Fruit fly (Drosophila melanogaster) whole organism, embryonic: ENCODE results near the gene Gip.
A peak's percentile ranks its signal among the peaks of the same experiment; 100 is the strongest.

ENCODE experiments used
- Bteb2 ChIP-seq: fragments of 200-800 bp; sonication (Bioruptor generic); optimal IDR thresholded peaks from 2 replicates; lab custom pipeline; 2016; ENCODE audit warnings: missing biosample characterization, missing genetic modification characterization
- C15 ChIP-seq: fragments of 200-800 bp; sonication (Bioruptor generic); IDR thresholded peaks from 3 replicates; pipeline ENCODE4 v1.3.6; 2022; ENCODE audit warnings: missing biosample characterization, missing genetic modification characterization
- CG11456 ChIP-seq: fragments of 200-800 bp; sonication (Bioruptor generic); IDR thresholded peaks from 3 replicates; pipeline ENCODE4 v1.3.6; 2022; ENCODE audit warnings: missing biosample characterization, missing genetic modification characterization
- CG13296 ChIP-seq: fragments of 200-800 bp; sonication (Bioruptor generic); optimal IDR thresholded peaks from 3 replicates; lab custom pipeline; 2018; ENCODE audit warnings: missing biosample characterization, mild to moderate bottlenecking, missing genetic modification characterization
- CG14667 ChIP-seq: fragments of 200-800 bp; sonication (Bioruptor generic); IDR thresholded peaks from 2 replicates; pipeline ENCODE4 v1.3.6; 2022; ENCODE audit warnings: missing biosample characterization, missing genetic modification characterization
- CG15601 ChIP-seq: fragments of 200-800 bp; sonication (Bioruptor generic); optimal IDR thresholded peaks from 3 replicates; lab custom pipeline; 2019; ENCODE audit warnings: missing biosample characterization, mild to moderate bottlenecking, missing genetic modification characterization, moderate library complexity
- CG16813 ChIP-seq: fragments of 200-800 bp; sonication (Bioruptor generic); IDR thresholded peaks from 3 replicates; pipeline ENCODE4 v1.3.6; 2022; ENCODE audit warnings: missing biosample characterization, missing genetic modification characterization; ENCODE audit not compliant: partially characterized antibody
- CG16815 ChIP-seq: fragments of 200-800 bp; sonication (Bioruptor generic); optimal IDR thresholded peaks from 3 replicates; lab custom pipeline; 2017; ENCODE audit warnings: missing biosample characterization, mild to moderate bottlenecking, missing genetic modification characterization
- CG17361 ChIP-seq: fragments of 200-800 bp; sonication (Bioruptor generic); IDR thresholded peaks from 3 replicates; pipeline ENCODE4 v1.3.6; 2022; ENCODE audit warnings: missing biosample characterization, missing genetic modification characterization
- CG2199 ChIP-seq: fragments of 200-800 bp; sonication (Bioruptor generic); IDR thresholded peaks from 3 replicates; pipeline ENCODE4 v1.3.6; 2022; ENCODE audit warnings: missing biosample characterization, missing genetic modification characterization
- CG32767 ChIP-seq: fragments of 200-800 bp; sonication (Bioruptor generic); IDR thresholded peaks from 2 replicates; pipeline ENCODE4 v1.3.6; 2022; ENCODE audit warnings: missing biosample characterization, missing genetic modification characterization
- CG4282 ChIP-seq: fragments of 200-800 bp; sonication (Bioruptor generic); optimal IDR thresholded peaks from 2 replicates; lab custom pipeline; 2016; ENCODE audit warnings: missing biosample characterization, missing genetic modification characterization
- CG4707 ChIP-seq: fragments of 200-800 bp; sonication (Bioruptor generic); optimal IDR thresholded peaks from 2 replicates; lab custom pipeline; 2018; ENCODE audit warnings: missing biosample characterization, mild to moderate bottlenecking, missing genetic modification characterization, moderate library complexity
- CG5245 ChIP-seq: fragments of 200-800 bp; sonication (Bioruptor generic); optimal IDR thresholded peaks from 3 replicates; lab custom pipeline; 2016; ENCODE audit warnings: missing biosample characterization, missing genetic modification characterization
- CG6175 ChIP-seq: fragments of 200-800 bp; sonication (Bioruptor generic); IDR thresholded peaks from 3 replicates; pipeline ENCODE4 v1.3.6; 2022; ENCODE audit warnings: missing biosample characterization, missing genetic modification characterization
- CG6654 ChIP-seq: fragments of 200-800 bp; sonication (Bioruptor generic); optimal IDR thresholded peaks from 2 replicates; lab custom pipeline; 2017; ENCODE audit warnings: missing biosample characterization, mild to moderate bottlenecking, missing genetic modification characterization
- CG7839 ChIP-seq: fragments of 200-800 bp; sonication (Bioruptor generic); optimal IDR thresholded peaks from 3 replicates; lab custom pipeline; 2018; ENCODE audit warnings: missing biosample characterization, mild to moderate bottlenecking, missing genetic modification characterization, moderate library complexity
- CG8765 ChIP-seq: fragments of 200-800 bp; sonication (Bioruptor generic); IDR thresholded peaks from 2 replicates; pipeline ENCODE4 v1.3.6; 2022; ENCODE audit warnings: missing biosample characterization, missing genetic modification characterization
- CG8944 ChIP-seq: fragments of 200-800 bp; sonication (Bioruptor generic); optimal IDR thresholded peaks from 3 replicates; lab custom pipeline; 2016; ENCODE audit warnings: missing biosample characterization, missing genetic modification characterization
- CG9215 ChIP-seq: fragments of 200-800 bp; sonication (Bioruptor generic); IDR thresholded peaks from 2 replicates; pipeline ENCODE4 v1.3.6; 2022; ENCODE audit warnings: missing biosample characterization, missing genetic modification characterization
- Dek ChIP-seq: fragments of 200-800 bp; sonication (Bioruptor generic); optimal IDR thresholded peaks from 3 replicates; lab custom pipeline; 2019; ENCODE audit warnings: missing biosample characterization, mild to moderate bottlenecking, missing genetic modification characterization, moderate library complexity
- Doc3 ChIP-seq: fragments of 200-800 bp; sonication (Bioruptor generic); IDR thresholded peaks from 3 replicates; pipeline ENCODE4 v1.3.6; 2022; ENCODE audit warnings: missing biosample characterization, missing genetic modification characterization; ENCODE audit not compliant: partially characterized antibody
- Gsc ChIP-seq: fragments of 200-800 bp; sonication (Bioruptor generic); IDR thresholded peaks from 2 replicates; pipeline ENCODE4 v1.3.6; 2022; ENCODE audit warnings: missing biosample characterization, missing genetic modification characterization
- Hr3 ChIP-seq: fragments of 200-800 bp; sonication (Bioruptor generic); optimal IDR thresholded peaks from 3 replicates; lab custom pipeline; 2016; ENCODE audit warnings: missing biosample characterization, missing genetic modification characterization
- MESR4 ChIP-seq: fragments of 200-800 bp; sonication (Bioruptor generic); optimal IDR thresholded peaks from 2 replicates; lab custom pipeline; 2018; ENCODE audit warnings: missing biosample characterization, mild to moderate bottlenecking, missing genetic modification characterization, moderate library complexity
- Meics ChIP-seq: fragments of 200-800 bp; sonication (Bioruptor generic); optimal IDR thresholded peaks from 2 replicates; lab custom pipeline; 2017; ENCODE audit warnings: missing biosample characterization, mild to moderate bottlenecking, missing genetic modification characterization
- NC2β ChIP-seq: fragments of 200-800 bp; sonication (Bioruptor generic); optimal IDR thresholded peaks from 2 replicates; lab custom pipeline; 2016; ENCODE audit warnings: missing biosample characterization, missing genetic modification characterization
- Sry-β ChIP-seq: fragments of 200-800 bp; sonication (Bioruptor generic); optimal IDR thresholded peaks from 2 replicates; lab custom pipeline; 2018; ENCODE audit warnings: missing biosample characterization, mild to moderate bottlenecking, missing genetic modification characterization, moderate library complexity
- Trl ChIP-seq, 3 experiments: fragments of >200 bp in 2 of 3; fragments of 200-800 bp in 1 of 3; sonication (Bioruptor generic) in 1 of 3; optimal IDR thresholded peaks; 2 replicates in 1 of 3; 3 replicates in 2 of 3; lab custom pipeline; 2016 to 2017; ENCODE audit warnings: missing biosample characterization in 1 of 3, missing genetic modification characterization in 1 of 3
- Vsx1 ChIP-seq: fragments of 200-800 bp; sonication (Bioruptor generic); optimal IDR thresholded peaks from 2 replicates; lab custom pipeline; 2017; ENCODE audit warnings: missing biosample characterization, mild to moderate bottlenecking, missing genetic modification characterization, missing genetic modification reagents
- abd-A ChIP-seq: fragments of 200-800 bp; sonication (Bioruptor generic); optimal IDR thresholded peaks from 3 replicates; lab custom pipeline; 2019; ENCODE audit warnings: missing biosample characterization, mild to moderate bottlenecking, missing genetic modification characterization, moderate library complexity
- bab2 ChIP-seq: fragments of 200-800 bp; sonication (Bioruptor generic); optimal IDR thresholded peaks from 2 replicates; lab custom pipeline; 2016; ENCODE audit warnings: missing biosample characterization, missing genetic modification characterization
- corto ChIP-seq: fragments of 200-800 bp; sonication (Bioruptor generic); optimal IDR thresholded peaks from 2 replicates; lab custom pipeline; 2016; ENCODE audit warnings: missing biosample characterization, mild to moderate bottlenecking, missing genetic modification characterization, moderate library complexity
- dimm ChIP-seq: fragments of 200-800 bp; sonication (Bioruptor generic); IDR thresholded peaks from 2 replicates; pipeline ENCODE4 v1.3.6; 2022; ENCODE audit warnings: missing biosample characterization, missing genetic modification characterization
- disco-r ChIP-seq: fragments of 200-800 bp; sonication (Bioruptor generic); optimal IDR thresholded peaks from 2 replicates; lab custom pipeline; 2016; ENCODE audit warnings: missing biosample characterization, missing genetic modification characterization
- dmrt11E ChIP-seq: fragments of 200-800 bp; sonication (Bioruptor generic); optimal IDR thresholded peaks from 3 replicates; lab custom pipeline; 2018; ENCODE audit warnings: missing biosample characterization, mild to moderate bottlenecking, missing genetic modification characterization, moderate library complexity
- ind ChIP-seq: fragments of 200-800 bp; sonication (Bioruptor generic); optimal IDR thresholded peaks from 3 replicates; lab custom pipeline; 2016; ENCODE audit warnings: missing biosample characterization, missing genetic modification characterization
- inv ChIP-seq: fragments of 200-800 bp; sonication (Bioruptor generic); IDR thresholded peaks from 2 replicates; pipeline ENCODE4 v1.3.6; 2022; ENCODE audit warnings: missing biosample characterization, missing genetic modification characterization; ENCODE audit not compliant: partially characterized antibody
- kay ChIP-seq: fragments of 200-800 bp; sonication (Bioruptor generic); optimal IDR thresholded peaks from 2 replicates; lab custom pipeline; 2016; ENCODE audit warnings: missing biosample characterization, missing genetic modification characterization
- lola ChIP-seq, 3 experiments: fragments of >200 bp in 2 of 3; fragments of 200-800 bp in 1 of 3; sonication (Bioruptor generic) in 1 of 3; optimal IDR thresholded peaks; 2 replicates each; lab custom pipeline; 2017 to 2019; ENCODE audit warnings: missing biosample characterization in 3 of 3, missing genetic modification characterization in 3 of 3, mild to moderate bottlenecking in 1 of 3, moderate library complexity in 1 of 3
- peb ChIP-seq: fragments of 200-800 bp; sonication (Bioruptor generic); IDR thresholded peaks from 2 replicates; pipeline ENCODE4 v1.3.6; 2022; ENCODE audit warnings: missing biosample characterization, missing genetic modification characterization
- prd ChIP-seq, 3 experiments: fragments of >200 bp in 2 of 3; fragments of 200-800 bp in 1 of 3; sonication (Bioruptor generic) in 1 of 3; optimal IDR thresholded peaks in 2 of 3; IDR thresholded peaks in 1 of 3; 2 replicates in 2 of 3; 3 replicates in 1 of 3; pipeline versions ENCODE4 v1.3.6 to Lab custom; 2017 to 2022; ENCODE audit warnings: missing biosample characterization in 1 of 3, missing genetic modification characterization in 1 of 3
- repo ChIP-seq: fragments of 200-800 bp; sonication (Bioruptor generic); optimal IDR thresholded peaks from 2 replicates; lab custom pipeline; 2016; ENCODE audit warnings: missing biosample characterization, missing genetic modification characterization
- salm ChIP-seq: fragments of 200-800 bp; sonication (Bioruptor generic); optimal IDR thresholded peaks from 2 replicates; lab custom pipeline; 2018; ENCODE audit warnings: missing biosample characterization, mild to moderate bottlenecking, missing genetic modification characterization
- sd ChIP-seq: fragments of 200-800 bp; sonication (Bioruptor generic); optimal IDR thresholded peaks from 3 replicates; lab custom pipeline; 2018; ENCODE audit warnings: missing biosample characterization, mild to moderate bottlenecking, missing genetic modification characterization, moderate library complexity
- sens ChIP-seq: fragments of 200-800 bp; sonication (Bioruptor generic); peaks from one replicate; lab custom pipeline; 2016; ENCODE audit warnings: missing biosample characterization, missing genetic modification characterization
- sens-2 ChIP-seq: fragments of 200-800 bp; sonication (Bioruptor generic); IDR thresholded peaks from 2 replicates; pipeline ENCODE4 v1.3.6; 2022; ENCODE audit warnings: missing biosample characterization, missing genetic modification characterization
- twi ChIP-seq: fragments of 200-800 bp; optimal IDR thresholded peaks from 2 replicates; lab custom pipeline; 2019; ENCODE audit warnings: missing biosample characterization, mild to moderate bottlenecking, missing genetic modification characterization, moderate library complexity
- yki ChIP-seq: fragments of >200 bp; optimal IDR thresholded peaks from 3 replicates; lab custom pipeline; 2018

Gene Gip

DNA sequence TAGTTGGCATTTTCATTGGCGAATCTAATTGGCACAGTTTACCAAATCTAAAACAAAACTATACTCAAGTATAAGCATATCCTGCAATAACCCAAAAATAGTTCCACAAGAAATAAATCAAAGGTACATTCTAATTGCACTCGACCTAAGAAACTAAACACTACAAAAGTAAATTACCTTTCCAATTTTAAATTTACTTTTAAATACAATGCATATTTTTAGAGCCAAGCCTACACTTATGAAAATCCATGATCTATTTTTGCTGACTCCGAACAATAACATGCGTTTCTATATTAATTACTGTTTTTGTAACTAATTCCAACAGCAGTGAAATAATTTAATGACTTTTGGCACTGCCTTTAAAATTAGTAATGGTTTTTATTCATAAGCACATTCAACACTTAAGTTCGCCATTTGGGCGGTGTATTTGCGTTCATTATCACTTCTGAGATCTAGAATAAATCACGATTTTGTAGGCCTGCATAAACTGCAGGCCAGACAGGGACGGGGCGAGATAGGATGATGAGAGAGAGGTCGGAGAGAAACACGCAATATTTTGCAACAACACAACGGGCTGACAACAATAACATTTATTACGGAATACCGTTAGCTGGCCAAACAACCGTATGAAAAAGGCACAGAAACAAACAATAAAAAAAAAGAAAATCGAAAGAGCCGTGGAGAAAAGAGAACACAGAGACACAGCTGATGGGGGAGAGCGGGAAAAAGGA lies 4.7 kb downstream of the Gip start (continued):
- TF ChIP-seq lola (GFP tag; optimal IDR thresholded peaks at IDR 0.05; lab: Kevin White, UChicago) (peak in 1 of 3 experiments; percentile 39), CG4282 (GFP tag; lab: Kevin White, UChicago) (no peak), ind (GFP tag; lab: Kevin White, UChicago) (no peak), yki (no peak), CG8944 (no peak), dimm (GFP tag; lab: Robert Waterston, UW) (no peak), peb (no peak), Gsc (GFP tag; lab: Robert Waterston, UW) (no peak), CG15601 (tag; lab: Kevin White, UChicago) (no peak), sens (GFP tag; lab: Kevin White, UChicago) (peak; percentile 83), inv (no peak), sd (tag; lab: Kevin White, UChicago) (no peak), CG2199 (GFP tag; lab: Robert Waterston, UW) (no peak), CG6654 (no peak), Meics (peak; percentile 14), salm (tag; lab: Kevin White, UChicago) (no peak), CG7839 (tag; lab: Kevin White, UChicago) (peak; percentile 24), Vsx1 (no peak), Hr3 (GFP tag; lab: Kevin White, UChicago) (peak; percentile 6), CG6175 (GFP tag; lab: Robert Waterston, UW) (no peak), twi (tag; lab: Kevin White, UChicago) (no peak), dmrt11E (tag; lab: Kevin White, UChicago) (peak; percentile 14), Dek (tag; lab: Kevin White, UChicago) (no peak), sens-2 (no peak), C15 (GFP tag; lab: Robert Waterston, UW) (no peak), Bteb2 (GFP tag; lab: Kevin White, UChicago) (no peak), CG13296 (GFP tag; lab: Kevin White, UChicago) (peak; percentile 11), CG11456 (GFP tag; lab: Robert Waterston, UW) (no peak), disco-r (no peak), Doc3 (GFP tag; lab: Robert Waterston, UW) (no peak), CG9215 (GFP tag; lab: Robert Waterston, UW) (no peak), MESR4 (GFP tag; lab: Kevin White, UChicago) (no peak), Sry-β (GFP tag; lab: Kevin White, UChicago) (no peak), CG4707 (GFP tag; lab: Kevin White, UChicago) (no peak), repo (GFP tag; lab: Kevin White, UChicago) (no peak), abd-A (tag; lab: Kevin White, UChicago) (peak; percentile 14), Trl (optimal IDR thresholded peaks at IDR 0.05; lab: Kevin White, UChicago) (peak in 1 of 2 experiments; percentile 72), Trl (GFP tag; optimal IDR thresholded peaks at IDR 0.05; lab: Kevin White, UChicago) (no peak), bab2 (GFP tag; lab: Kevin White, UChicago) (peak; percentile 8), CG16815 (GFP tag; lab: Kevin White, UChicago) (peak; percentile 8), prd (optimal IDR thresholded peaks at IDR 0.05; lab: Kevin White, UChicago) (no peak), prd (GFP tag; IDR thresholded peaks at IDR 0.05; lab: Robert Waterston, UW) (no peak), CG17361 (GFP tag; lab: Robert Waterston, UW) (peak; percentile 58; the same call in 2 of the 3 replicates), kay (GFP tag; lab: Kevin White, UChicago) (no peak), corto (GFP tag; lab: Kevin White, UChicago) (no peak), CG8765 (GFP tag; lab: Robert Waterston, UW) (no peak), CG32767 (GFP tag; lab: Robert Waterston, UW) (no peak), CG16813 (no peak), NC2β (no peak), CG14667 (no peak), CG5245 (GFP tag; lab: Kevin White, UChicago) (no peak)
